Fruit fly (Drosophila melanogaster) whole organism, prepupa: Measurements from ENCODE around the gene GstZ1.

ENCODE experiments used
- Blimp-1 ChIP-seq: fragments of 200-800 bp; sonication (Bioruptor generic); optimal IDR thresholded peaks from 3 replicates; lab custom pipeline; 2017; ENCODE audit warnings: missing biosample characterization, missing genetic modification characterization, mild to moderate bottlenecking, moderate library complexity, missing genetic modification reagents
- CG10631 ChIP-seq: fragments of 200-800 bp; sonication (Bioruptor generic); optimal IDR thresholded peaks from 2 replicates; lab custom pipeline; 2016; ENCODE audit warnings: missing biosample characterization, missing genetic modification characterization
- CG10669 ChIP-seq: fragments of 200-800 bp; sonication (Bioruptor generic); optimal IDR thresholded peaks from 3 replicates; lab custom pipeline; 2018; ENCODE audit warnings: missing biosample characterization, mild to moderate bottlenecking, missing genetic modification characterization, moderate library complexity
- CG11294 ChIP-seq: fragments of 200-800 bp; sonication (Bioruptor generic); IDR thresholded peaks from 2 replicates; pipeline ENCODE4 v1.3.6; 2022; ENCODE audit warnings: missing biosample characterization, missing genetic modification characterization
- CG11762 ChIP-seq: fragments of 200-800 bp; sonication (Bioruptor generic); optimal IDR thresholded peaks from 3 replicates; lab custom pipeline; 2016; ENCODE audit warnings: missing biosample characterization, missing genetic modification characterization; ENCODE audit not compliant: insufficient read depth
- CG11902 ChIP-seq: fragments of 200-800 bp; sonication (Bioruptor generic); optimal IDR thresholded peaks from 3 replicates; lab custom pipeline; 2016; ENCODE audit warnings: missing biosample characterization, missing genetic modification characterization
- CG15336 ChIP-seq: fragments of 200-800 bp; sonication (Bioruptor generic); IDR thresholded peaks from 2 replicates; pipeline ENCODE4 v1.3.6; 2022; ENCODE audit warnings: missing biosample characterization, missing genetic modification characterization
- CG1621 ChIP-seq: fragments of 200-800 bp; sonication (Bioruptor generic); optimal IDR thresholded peaks from 3 replicates; lab custom pipeline; 2018; ENCODE audit warnings: missing biosample characterization, mild to moderate bottlenecking, missing genetic modification characterization
- CG3032 ChIP-seq: fragments of 200-800 bp; optimal IDR thresholded peaks from 2 replicates; lab custom pipeline; 2019; ENCODE audit warnings: missing biosample characterization, mild to moderate bottlenecking, missing genetic modification characterization, moderate library complexity
- CG31627 ChIP-seq: fragments of 200-800 bp; sonication (Bioruptor generic); optimal IDR thresholded peaks from 3 replicates; lab custom pipeline; 2016; ENCODE audit warnings: missing biosample characterization, missing genetic modification characterization
- CG32006 ChIP-seq: fragments of 200-800 bp; sonication (Bioruptor generic); optimal IDR thresholded peaks from 3 replicates; lab custom pipeline; 2017; ENCODE audit warnings: missing biosample characterization, mild to moderate bottlenecking, missing genetic modification characterization
- CG4318 ChIP-seq: fragments of 200-800 bp; sonication (Bioruptor generic); optimal IDR thresholded peaks from 3 replicates; lab custom pipeline; 2017; ENCODE audit warnings: missing biosample characterization, mild to moderate bottlenecking, missing genetic modification characterization
- CG6163 ChIP-seq: fragments of 200-800 bp; sonication (Bioruptor generic); IDR thresholded peaks from 3 replicates; pipeline ENCODE4 v1.3.6; 2022; ENCODE audit warnings: missing biosample characterization, missing genetic modification characterization
- CG6792 ChIP-seq: fragments of 200-800 bp; sonication (Bioruptor generic); optimal IDR thresholded peaks from 3 replicates; lab custom pipeline; 2016; ENCODE audit warnings: missing biosample characterization, missing genetic modification characterization
- CG6854 ChIP-seq: fragments of 200-800 bp; sonication (Bioruptor generic); optimal IDR thresholded peaks from 2 replicates; lab custom pipeline; 2017; ENCODE audit warnings: missing biosample characterization, mild to moderate bottlenecking, missing genetic modification characterization
- CG7368 ChIP-seq: fragments of 200-800 bp; sonication (Bioruptor generic); optimal IDR thresholded peaks from 3 replicates; lab custom pipeline; 2016; ENCODE audit warnings: missing biosample characterization, missing genetic modification characterization
- CG8119 ChIP-seq: fragments of 200-800 bp; sonication (Bioruptor generic); IDR thresholded peaks from 3 replicates; pipeline ENCODE4 v1.3.6; 2022; ENCODE audit warnings: missing biosample characterization, missing genetic modification characterization
- CG8319 ChIP-seq: fragments of 200-800 bp; sonication (Bioruptor generic); optimal IDR thresholded peaks from 3 replicates; lab custom pipeline; 2016; ENCODE audit warnings: missing biosample characterization, missing genetic modification characterization
- CG9139 ChIP-seq: fragments of 200-800 bp; sonication (Bioruptor generic); optimal IDR thresholded peaks from 3 replicates; lab custom pipeline; 2017; ENCODE audit warnings: missing biosample characterization, mild to moderate bottlenecking, missing genetic modification characterization
- Eip75B ChIP-seq: fragments of 200-800 bp; sonication (Bioruptor generic); optimal IDR thresholded peaks from 3 replicates; lab custom pipeline; 2016; ENCODE audit warnings: missing biosample characterization, missing genetic modification characterization
- Eip78C ChIP-seq: fragments of 200-800 bp; sonication (Bioruptor generic); peaks from one replicate; lab custom pipeline; 2016; ENCODE audit warnings: missing biosample characterization, missing genetic modification characterization
- Ets21C ChIP-seq: fragments of 200-800 bp; sonication (Bioruptor generic); optimal IDR thresholded peaks from 3 replicates; lab custom pipeline; 2016; ENCODE audit warnings: missing biosample characterization, missing genetic modification characterization
- Gug ChIP-seq: fragments of 200-800 bp; sonication (Bioruptor generic); IDR thresholded peaks from 2 replicates; pipeline ENCODE4 v1.3.6; 2022; ENCODE audit warnings: missing biosample characterization, missing genetic modification characterization
- Hr38 ChIP-seq: sonication (Bioruptor generic); optimal IDR thresholded peaks from 2 replicates; lab custom pipeline; 2016; ENCODE audit warnings: missing biosample characterization, missing genetic modification characterization
- Hr39 ChIP-seq: fragments of 200-800 bp; sonication (Bioruptor generic); optimal IDR thresholded peaks from 2 replicates; lab custom pipeline; 2016; ENCODE audit warnings: missing biosample characterization, missing genetic modification characterization
- Hr4 ChIP-seq: fragments of 200-800 bp; sonication (Bioruptor generic); optimal IDR thresholded peaks from 3 replicates; lab custom pipeline; 2016; ENCODE audit warnings: missing biosample characterization, missing genetic modification characterization
- Met ChIP-seq: fragments of 200-800 bp; sonication (Bioruptor generic); optimal IDR thresholded peaks from 3 replicates; lab custom pipeline; 2016; ENCODE audit warnings: missing biosample characterization, missing genetic modification characterization
- OdsH ChIP-seq: fragments of 200-800 bp; sonication (Bioruptor generic); optimal IDR thresholded peaks from 3 replicates; lab custom pipeline; 2016; ENCODE audit warnings: missing biosample characterization, missing genetic modification characterization
- Smox ChIP-seq: fragments of 200-800 bp; sonication (Bioruptor generic); optimal IDR thresholded peaks from 3 replicates; lab custom pipeline; 2016; ENCODE audit warnings: missing biosample characterization, missing genetic modification characterization
- Sox14 ChIP-seq: fragments of 200-800 bp; sonication (Bioruptor generic); optimal IDR thresholded peaks from 3 replicates; lab custom pipeline; 2016; ENCODE audit warnings: missing biosample characterization, missing genetic modification characterization
- achi ChIP-seq: fragments of 200-800 bp; sonication (Bioruptor generic); optimal IDR thresholded peaks from 3 replicates; lab custom pipeline; 2016; ENCODE audit warnings: missing biosample characterization, missing genetic modification characterization
- acj6 ChIP-seq: fragments of 200-800 bp; sonication (Bioruptor generic); optimal IDR thresholded peaks from 3 replicates; lab custom pipeline; 2016; ENCODE audit warnings: missing biosample characterization, missing genetic modification characterization
- cyc ChIP-seq: fragments of 200-800 bp; sonication (Bioruptor generic); optimal IDR thresholded peaks from 3 replicates; lab custom pipeline; 2016; ENCODE audit warnings: missing biosample characterization, missing genetic modification characterization
- dac ChIP-seq: fragments of 200-800 bp; sonication (Bioruptor generic); optimal IDR thresholded peaks from 2 replicates; lab custom pipeline; 2017; ENCODE audit warnings: missing biosample characterization, mild to moderate bottlenecking, missing genetic modification characterization
- dsx ChIP-seq: fragments of 200-800 bp; optimal IDR thresholded peaks from 3 replicates; lab custom pipeline; 2019; ENCODE audit warnings: missing biosample characterization, mild to moderate bottlenecking, missing genetic modification characterization, moderate library complexity; ENCODE audit not compliant: poor library complexity, severe bottlenecking
- esn ChIP-seq: fragments of 200-800 bp; sonication (Bioruptor generic); optimal IDR thresholded peaks from 2 replicates; lab custom pipeline; 2016; ENCODE audit warnings: missing biosample characterization, mild to moderate bottlenecking, missing genetic modification characterization, moderate library complexity
- fd85E ChIP-seq: fragments of 200-800 bp; sonication (Bioruptor generic); optimal IDR thresholded peaks from 3 replicates; lab custom pipeline; 2016; ENCODE audit warnings: missing biosample characterization, missing genetic modification characterization
- fkh ChIP-seq: fragments of 200-800 bp; sonication (Bioruptor generic); optimal IDR thresholded peaks from 3 replicates; lab custom pipeline; 2017; ENCODE audit warnings: missing biosample characterization, mild to moderate bottlenecking, missing genetic modification characterization, moderate library complexity
- lz ChIP-seq: fragments of 200-800 bp; sonication (Bioruptor generic); optimal IDR thresholded peaks from 3 replicates; lab custom pipeline; 2016; ENCODE audit warnings: missing biosample characterization, missing genetic modification characterization
- net ChIP-seq: fragments of 200-800 bp; sonication (Bioruptor generic); optimal IDR thresholded peaks from 3 replicates; lab custom pipeline; 2016; ENCODE audit warnings: missing biosample characterization, missing genetic modification characterization
- pdm3 ChIP-seq: fragments of 200-800 bp; sonication (Bioruptor generic); optimal IDR thresholded peaks from 3 replicates; lab custom pipeline; 2016; ENCODE audit warnings: missing biosample characterization, missing genetic modification characterization
- salr ChIP-seq, 2 experiments: fragments of 200-800 bp; sonication (Bioruptor generic); optimal IDR thresholded peaks; 3 replicates each; lab custom pipeline; 2016 to 2018; ENCODE audit warnings: missing biosample characterization in 2 of 2, missing genetic modification characterization in 2 of 2, mild to moderate bottlenecking in 1 of 2
- spab ChIP-seq: fragments of 200-800 bp; sonication (Bioruptor generic); optimal IDR thresholded peaks from 2 replicates; lab custom pipeline; 2017; ENCODE audit warnings: missing biosample characterization, mild to moderate bottlenecking, missing genetic modification characterization, missing genetic modification reagents
- ss ChIP-seq, 2 experiments: fragments of 200-800 bp; sonication (Bioruptor generic); optimal IDR thresholded peaks; 2 replicates in 1 of 2; 3 replicates in 1 of 2; lab custom pipeline; 2017 to 2018; ENCODE audit warnings: mild to moderate bottlenecking in 2 of 2, missing biosample characterization in 2 of 2, missing genetic modification characterization in 2 of 2, moderate library complexity in 1 of 2
- svp ChIP-seq: fragments of 200-800 bp; sonication (Bioruptor generic); peaks from one replicate; lab custom pipeline; 2016; ENCODE audit warnings: missing biosample characterization, missing genetic modification characterization
- topi ChIP-seq: fragments of 200-800 bp; sonication (Bioruptor generic); optimal IDR thresholded peaks from 3 replicates; lab custom pipeline; 2016; ENCODE audit warnings: missing biosample characterization, missing genetic modification characterization
- vri ChIP-seq: fragments of 200-800 bp; sonication (Bioruptor generic); optimal IDR thresholded peaks from 3 replicates; lab custom pipeline; 2016; ENCODE audit warnings: missing biosample characterization, mild to moderate bottlenecking, missing genetic modification characterization

GstZ1 gene

DNA sequence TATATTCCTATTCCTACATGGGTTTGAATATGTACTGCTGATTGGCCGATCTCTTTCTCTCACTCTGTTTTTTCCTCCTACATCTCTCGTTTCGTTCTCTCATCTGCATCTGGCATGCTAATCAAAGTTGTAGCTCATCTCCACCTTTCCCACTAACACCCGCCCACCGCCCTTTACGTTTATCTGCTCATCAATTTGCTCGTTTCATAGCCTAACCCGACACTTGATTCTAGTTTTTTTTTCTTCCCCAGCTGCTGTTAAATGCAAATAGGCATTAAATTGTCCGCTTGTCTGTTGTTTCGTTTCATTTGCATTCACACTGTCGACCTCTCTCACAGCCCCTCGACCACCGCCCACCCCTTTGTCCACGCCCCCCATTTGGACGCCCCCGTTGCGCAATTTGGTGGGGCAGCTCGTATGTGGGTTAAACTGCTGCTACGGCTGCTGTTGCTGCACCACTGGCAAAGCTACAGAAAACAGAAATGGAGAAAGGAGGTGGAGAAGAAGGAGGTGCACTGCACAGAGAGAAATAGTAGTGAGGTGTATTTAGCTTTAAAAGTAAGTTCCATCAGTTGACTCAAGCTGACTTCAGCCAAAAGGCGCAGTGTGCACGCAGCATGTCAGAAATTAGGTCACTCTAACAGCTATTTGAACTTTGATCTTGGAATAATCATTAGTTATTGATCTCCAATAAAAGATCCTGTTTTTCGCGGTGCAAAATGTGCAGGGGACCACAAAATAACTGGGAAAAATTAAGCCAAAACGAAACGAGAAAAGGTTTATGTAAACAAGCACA, 35.7 kb downstream of the GstZ1 start (continued):
- TF ChIP-seq CG8319 (GFP tag; lab: Kevin White, UChicago) (peak; percentile 29), Eip78C (GFP tag; lab: Kevin White, UChicago) (peak; percentile 58), CG10631 (GFP tag; lab: Kevin White, UChicago) (peak; percentile 15), Ets21C (GFP tag; lab: Kevin White, UChicago) (no peak), CG6792 (GFP tag; lab: Kevin White, UChicago) (peak; percentile 23), CG10669 (peak; percentile 35), CG31627 (peak; percentile 24), Met (peak; percentile 15), ss (GFP tag; optimal IDR thresholded peaks at IDR 0.05; lab: Kevin White, UChicago) (no peak), Sox14 (GFP tag; lab: Kevin White, UChicago) (peak; percentile 6), cyc (GFP tag; lab: Kevin White, UChicago) (peak; percentile 6), Gug (peak; percentile 55; the same call in 1 of the 2 replicates), dsx (GFP tag; lab: Kevin White, UChicago) (no peak), net (GFP tag; lab: Kevin White, UChicago) (peak; percentile 46), CG11762 (GFP tag; lab: Kevin White, UChicago) (peak; percentile 41), OdsH (GFP tag; lab: Kevin White, UChicago) (peak; percentile 56), CG8119 (GFP tag; lab: Robert Waterston, UW) (peak; percentile 71), topi (GFP tag; lab: Kevin White, UChicago) (no peak)

DNA sequence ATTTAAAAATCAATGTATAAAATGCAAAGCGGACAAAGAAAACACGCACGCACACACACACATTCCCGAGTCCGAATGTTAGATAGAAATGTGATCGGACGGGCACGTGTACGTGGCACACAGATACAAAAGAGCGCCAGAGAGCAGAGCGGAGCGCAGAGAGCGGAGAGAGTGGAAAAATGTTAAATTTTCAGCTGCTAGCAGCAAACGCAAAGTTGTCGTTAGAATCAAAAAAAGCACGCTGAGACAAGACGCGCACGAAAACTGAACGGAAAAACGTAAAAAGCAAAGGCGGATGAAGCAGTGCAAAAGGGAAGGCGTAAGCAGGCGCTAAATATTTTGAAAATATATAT, 37.1 kb downstream of the GstZ1 start:
- TF ChIP-seq CG10669 (no peak), spab (GFP tag; lab: Kevin White, UChicago) (no peak), CG11294 (no peak), Ets21C (GFP tag; lab: Kevin White, UChicago) (no peak), lz (GFP tag; lab: Kevin White, UChicago) (no peak), vri (GFP tag; lab: Kevin White, UChicago) (peak; percentile 65), ss (GFP tag; optimal IDR thresholded peaks at IDR 0.05; lab: Kevin White, UChicago) (no peak), CG8119 (GFP tag; lab: Robert Waterston, UW) (no peak), Hr4 (GFP tag; lab: Kevin White, UChicago) (no peak), net (GFP tag; lab: Kevin White, UChicago) (peak; percentile 26), CG4318 (no peak), CG7368 (GFP tag; lab: Kevin White, UChicago) (no peak), OdsH (GFP tag; lab: Kevin White, UChicago) (no peak), CG3032 (tag; lab: Kevin White, UChicago) (no peak), acj6 (GFP tag; lab: Kevin White, UChicago) (no peak), dac (GFP tag; lab: Kevin White, UChicago) (peak; percentile 9), CG11762 (GFP tag; lab: Kevin White, UChicago) (no peak), Gug (no peak), Met (no peak), Blimp-1 (GFP tag; lab: Kevin White, UChicago) (no peak), salr (GFP tag; optimal IDR thresholded peaks at IDR 0.05; lab: Kevin White, UChicago) (no peak), cyc (GFP tag; lab: Kevin White, UChicago) (no peak), Hr39 (GFP tag; lab: Kevin White, UChicago) (no peak), CG1621 (no peak), CG15336 (GFP tag; lab: Robert Waterston, UW) (no peak), CG6163 (no peak), Eip75B (GFP tag; lab: Kevin White, UChicago) (peak; percentile 14), CG9139 (GFP tag; lab: Kevin White, UChicago) (no peak), CG11902 (GFP tag; lab: Kevin White, UChicago) (no peak), Eip78C (GFP tag; lab: Kevin White, UChicago) (peak; percentile 74), achi (no peak), fkh (GFP tag; lab: Kevin White, UChicago) (no peak), Smox (GFP tag; lab: Kevin White, UChicago) (no peak), CG6854 (peak; percentile 62), fd85E (GFP tag; lab: Kevin White, UChicago) (peak; percentile 59), esn (GFP tag; lab: Kevin White, UChicago) (peak; percentile 1), topi (GFP tag; lab: Kevin White, UChicago) (no peak), svp (GFP tag; lab: Kevin White, UChicago) (no peak), CG8319 (GFP tag; lab: Kevin White, UChicago) (no peak), Hr38 (GFP tag; lab: Kevin White, UChicago) (no peak), pdm3 (GFP tag; lab: Kevin White, UChicago) (no peak), CG32006 (GFP tag; lab: Kevin White, UChicago) (no peak), CG31627 (no peak)
